Worm (Caenorhabditis elegans) whole organism, L1 larva: Measurements from ENCODE around the gene srz-75.

Experiments
- C04F5.9 ChIP-seq: sonication (generic microtip); optimal IDR thresholded peaks from 2 replicates; lab custom pipeline; 2016; ENCODE audit warnings: missing genetic modification characterization, missing compliant biosample characterization
- C16A3.4 ChIP-seq: fragments of 150-350 bp; optimal IDR thresholded peaks from 2 replicates; lab custom pipeline; 2014; ENCODE audit warnings: missing biosample characterization, missing genetic modification characterization
- Y116A8C.19 ChIP-seq: sonication (generic microtip); optimal IDR thresholded peaks from 2 replicates; lab custom pipeline; 2016; ENCODE audit warnings: missing compliant biosample characterization, missing genetic modification characterization, borderline replicate concordance
- aly-2 ChIP-seq: fragments of 150-350 bp; optimal IDR thresholded peaks from 2 replicates; lab custom pipeline; 2014; ENCODE audit warnings: missing biosample characterization, missing genetic modification characterization
- ama-1 ChIP-seq: fragments of 150-350 bp; optimal IDR thresholded peaks from 2 replicates; lab custom pipeline; 2014
- blmp-1 ChIP-seq: fragments of 150-350 bp; optimal IDR thresholded peaks from 2 replicates; lab custom pipeline; 2014; ENCODE audit warnings: missing biosample characterization, missing genetic modification characterization
- ceh-8 ChIP-seq: fragments of 200-800 bp; sonication (Bioruptor generic); optimal IDR thresholded peaks from 2 replicates; lab custom pipeline; 2018; ENCODE audit warnings: mild to moderate bottlenecking, missing genetic modification characterization, moderate library complexity, missing compliant biosample characterization
- dsc-1 ChIP-seq: sonication (generic microtip); optimal IDR thresholded peaks from 2 replicates; lab custom pipeline; 2016; ENCODE audit warnings: mild to moderate bottlenecking, missing genetic modification characterization, missing compliant biosample characterization
- efl-1 ChIP-seq, 4 experiments: fragments of 150-350 bp; optimal IDR thresholded peaks in 3 of 4; peaks in 1 of 4; 1 replicate in 1 of 4; 2 replicates in 3 of 4; lab custom pipeline; 2014; ENCODE audit warnings: missing biosample characterization in 2 of 4, missing genetic modification characterization in 2 of 4, missing genetic modification reagents in 2 of 4
- efl-3 ChIP-seq: fragments of 200-800 bp; sonication (Bioruptor generic); optimal IDR thresholded peaks from 2 replicates; lab custom pipeline; 2018; ENCODE audit warnings: mild to moderate bottlenecking, missing genetic modification characterization, missing compliant biosample characterization
- egl-27 ChIP-seq, 2 experiments: fragments of 150-350 bp in 1 of 2; sonication (generic microtip); optimal IDR thresholded peaks; 3 replicates each; lab custom pipeline; 2017 to 2018; ENCODE audit warnings: missing biosample characterization in 2 of 2, missing genetic modification characterization in 2 of 2, missing genetic modification reagents in 2 of 2
- elt-2 ChIP-seq: sonication (generic microtip); optimal IDR thresholded peaks from 2 replicates; lab custom pipeline; 2016; ENCODE audit warnings: missing genetic modification characterization, mild to moderate bottlenecking, inconsistent platforms, missing compliant biosample characterization, missing genetic modification reagents
- fkh-10 ChIP-seq: sonication (generic microtip); optimal IDR thresholded peaks from 2 replicates; lab custom pipeline; 2017; ENCODE audit warnings: missing biosample characterization, missing genetic modification reagents, missing genetic modification characterization
- hlh-17 ChIP-seq: fragments of 200-800 bp; sonication (Bioruptor generic); optimal IDR thresholded peaks from 2 replicates; lab custom pipeline; 2018; ENCODE audit warnings: missing genetic modification characterization, mild to moderate bottlenecking, missing compliant biosample characterization, moderate library complexity, borderline replicate concordance
- hpl-2 ChIP-seq: fragments of 150-350 bp; optimal IDR thresholded peaks from 2 replicates; lab custom pipeline; 2014; ENCODE audit warnings: missing biosample characterization, missing genetic modification reagents, missing genetic modification characterization
- isw-1 ChIP-seq: fragments of 200-800 bp; sonication (Bioruptor generic); IDR thresholded peaks from 2 replicates; pipeline ENCODE4 v1.3.6; 2022; ENCODE audit warnings: missing genetic modification characterization, missing compliant biosample characterization
- lin-14 ChIP-seq: fragments of 200-800 bp; sonication (Bioruptor generic); optimal IDR thresholded peaks from 2 replicates; lab custom pipeline; 2018; ENCODE audit warnings: mild to moderate bottlenecking, missing genetic modification characterization, moderate library complexity, missing compliant biosample characterization
- lin-39 ChIP-seq: fragments of 150-350 bp; optimal IDR thresholded peaks from 2 replicates; lab custom pipeline; 2014; ENCODE audit warnings: missing biosample characterization, missing genetic modification reagents, missing genetic modification characterization
- lir-3 ChIP-seq: sonication (generic microtip); optimal IDR thresholded peaks from 2 replicates; lab custom pipeline; 2016; ENCODE audit warnings: mild to moderate bottlenecking, missing genetic modification characterization, moderate library complexity, missing compliant biosample characterization; ENCODE audit not compliant: poor library complexity
- mab-9 ChIP-seq: fragments of 200-800 bp; sonication (Bioruptor generic); IDR thresholded peaks from 2 replicates; pipeline ENCODE4 v1.3.6; 2022; ENCODE audit warnings: missing genetic modification reagents, missing genetic modification characterization, missing compliant biosample characterization
- mdl-1 ChIP-seq, 2 experiments: fragments of 150-350 bp; optimal IDR thresholded peaks; 2 replicates each; lab custom pipeline; 2014 to 2017; ENCODE audit warnings: missing biosample characterization in 2 of 2, missing genetic modification characterization in 2 of 2, inconsistent platforms in 1 of 2
- nhr-11 ChIP-seq: fragments of 150-350 bp; optimal IDR thresholded peaks from 2 replicates; lab custom pipeline; 2014; ENCODE audit warnings: missing biosample characterization, missing genetic modification characterization
- nhr-20 ChIP-seq: sonication (generic microtip); optimal IDR thresholded peaks from 2 replicates; lab custom pipeline; 2016; ENCODE audit warnings: mild to moderate bottlenecking, missing genetic modification characterization, missing compliant biosample characterization
- nhr-237 ChIP-seq: fragments of 150-350 bp; optimal IDR thresholded peaks from 2 replicates; lab custom pipeline; 2014; ENCODE audit warnings: missing biosample characterization, missing genetic modification characterization
- nhr-77 ChIP-seq: fragments of 150-350 bp; optimal IDR thresholded peaks from 2 replicates; lab custom pipeline; 2014; ENCODE audit warnings: missing biosample characterization, missing genetic modification characterization
- nhr-84 ChIP-seq: sonication (generic microtip); optimal IDR thresholded peaks from 2 replicates; lab custom pipeline; 2017; ENCODE audit warnings: missing biosample characterization, missing genetic modification characterization
- nhr-85 ChIP-seq: sonication (generic microtip); peaks from one replicate; lab custom pipeline; 2016; ENCODE audit warnings: missing genetic modification characterization, inconsistent platforms, missing compliant biosample characterization
- nhr-90 ChIP-seq: sonication (generic microtip); optimal IDR thresholded peaks from 2 replicates; lab custom pipeline; 2016; ENCODE audit warnings: mild to moderate bottlenecking, missing genetic modification characterization, missing compliant biosample characterization; ENCODE audit not compliant: poor library complexity
- pqm-1 ChIP-seq: sonication (generic microtip); optimal IDR thresholded peaks from 3 replicates; lab custom pipeline; 2017; ENCODE audit warnings: missing biosample characterization, missing genetic modification characterization
- snpc-4 ChIP-seq: fragments of 150-350 bp; optimal IDR thresholded peaks from 2 replicates; lab custom pipeline; 2014; ENCODE audit warnings: missing biosample characterization, missing genetic modification characterization
- snu-23 ChIP-seq: sonication (generic microtip); optimal IDR thresholded peaks from 2 replicates; lab custom pipeline; 2016; ENCODE audit warnings: missing genetic modification characterization, missing compliant biosample characterization
- sox-4 ChIP-seq: sonication (generic microtip); optimal IDR thresholded peaks from 2 replicates; lab custom pipeline; 2016; ENCODE audit warnings: missing genetic modification characterization, missing compliant biosample characterization
- unc-130 ChIP-seq: fragments of 150-350 bp; optimal IDR thresholded peaks from 2 replicates; lab custom pipeline; 2017; ENCODE audit warnings: missing biosample characterization, missing genetic modification characterization, inconsistent platforms
- unc-30 ChIP-seq: sonication (generic microtip); optimal IDR thresholded peaks from 2 replicates; lab custom pipeline; 2017; ENCODE audit warnings: missing biosample characterization, missing genetic modification characterization
- vab-15 ChIP-seq: sonication (generic microtip); optimal IDR thresholded peaks from 2 replicates; lab custom pipeline; 2017; ENCODE audit warnings: missing genotype, mild to moderate bottlenecking, missing genetic modification characterization, missing compliant biosample characterization
- zip-4 ChIP-seq: fragments of 200-800 bp; sonication (Bioruptor generic); optimal IDR thresholded peaks from 2 replicates; lab custom pipeline; 2018; ENCODE audit warnings: mild to moderate bottlenecking, missing genetic modification characterization, moderate library complexity, missing compliant biosample characterization
- ztf-11 ChIP-seq, 2 experiments: sonication (generic microtip); optimal IDR thresholded peaks; 2 replicates each; lab custom pipeline; 2016 to 2017; ENCODE audit warnings: missing genetic modification characterization in 2 of 2, missing biosample characterization in 1 of 2, missing compliant biosample characterization in 1 of 2

The srz-75 gene

DNA sequence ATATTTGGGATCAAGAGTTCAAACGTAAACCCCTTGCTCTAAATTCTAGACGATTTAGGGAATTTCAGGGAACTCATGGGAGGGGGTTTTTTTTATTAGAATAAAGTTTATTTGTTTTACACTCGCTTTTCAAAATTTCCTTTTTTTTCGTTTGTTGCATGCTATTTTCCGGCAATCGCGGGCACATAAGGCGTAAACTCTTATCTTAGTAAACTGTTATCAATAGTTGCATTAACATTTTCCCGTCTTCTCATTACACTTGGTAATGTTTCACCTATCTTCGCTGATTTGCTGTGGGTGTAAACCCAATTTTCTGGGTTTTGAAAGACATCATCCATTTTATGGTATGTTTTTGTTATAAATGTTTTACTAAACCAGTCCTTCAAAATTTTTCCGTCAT lies 3.2 kb upstream of the srz-75 start:
- no peak for TF ChIP-seq mdl-1 (tag; optimal IDR thresholded peaks at IDR 0.05; lab: Kevin White, UChicago)
- no peak for TF ChIP-seq snpc-4 (tag; lab: Kevin White, UChicago)
- no peak for TF ChIP-seq mab-9 (GFP tag; lab: Robert Waterston, UW)
- no peak for TF ChIP-seq nhr-85 (tag; lab: Kevin White, UChicago)
- no peak for TF ChIP-seq unc-30 (tag; lab: Kevin White, UChicago)
- no peak for TF ChIP-seq isw-1 (GFP tag; lab: Robert Waterston, UW)
- TF ChIP-seq elt-2 (tag; lab: Kevin White, UChicago) = peak; percentile 34
- no peak for TF ChIP-seq ceh-8 (GFP tag; lab: Kevin White, UChicago)
- TF ChIP-seq vab-15 (tag; lab: Kevin White, UChicago) = no peak
- TF ChIP-seq efl-1 (optimal IDR thresholded peaks at IDR 0.05; lab: Kevin White, UChicago) = no peak
- peak in 1 of 2 experiments; percentile 18 for TF ChIP-seq efl-1 (GFP tag; optimal IDR thresholded peaks at IDR 0.05 in 1 of 2; lab: Kevin White, UChicago)
- no peak for TF ChIP-seq ztf-11 (tag; optimal IDR thresholded peaks at IDR 0.05; lab: Kevin White, UChicago)
- TF ChIP-seq nhr-77 (tag; lab: Kevin White, UChicago) = no peak
- TF ChIP-seq, all 84 proteins: peak for 2

ce11 chrIV:16280614-16281013 lies 10.0 kb downstream of the srz-75 start, which contains the start of gene clec-191:
Gene clec-191, minus strand, starts transcription at chrIV:16280714.
- TF ChIP-seq aly-2 (tag; lab: Kevin White, UChicago) (no peak), nhr-11 (tag; lab: Kevin White, UChicago) (no peak), blmp-1 (tag; lab: Kevin White, UChicago) (no peak), nhr-77 (tag; lab: Kevin White, UChicago) (no peak), zip-4 (GFP tag; lab: Kevin White, UChicago) (no peak)
- TF ChIP-seq, all 84 proteins: peak for 0

ce11 chrIV:16277902-16278301 lies 12.7 kb downstream of the srz-75 start, which contains the start of gene ccch-2:
Gene ccch-2, plus strand, starts transcription at chrIV:16278202.
- no peak for TF ChIP-seq lir-3 (tag; lab: Kevin White, UChicago)
- TF ChIP-seq nhr-84 = no peak
- no peak for TF ChIP-seq nhr-90
- TF ChIP-seq C16A3.4 (tag; lab: Kevin White, UChicago) = no peak
- TF ChIP-seq, all 84 proteins: peak for 0

DNA sequence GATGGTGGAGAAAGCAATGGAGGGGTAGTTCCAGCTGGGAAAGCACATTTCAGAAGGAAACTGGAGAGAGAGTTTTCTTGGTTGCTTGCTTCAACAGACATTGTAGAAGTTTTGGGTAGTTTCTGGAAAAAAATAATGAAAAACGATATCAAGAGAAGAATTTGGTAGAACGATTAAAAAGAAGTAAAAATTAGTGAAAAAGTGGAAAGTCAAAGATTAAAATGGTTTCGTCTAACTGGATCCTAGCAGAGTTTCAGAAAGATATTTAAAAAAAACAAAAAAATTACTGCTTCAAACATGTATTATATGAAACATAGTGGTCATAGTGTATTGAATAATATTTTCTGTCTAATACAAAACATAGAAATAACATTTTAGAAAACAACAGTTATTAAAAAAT lies 13.4 kb downstream of the srz-75 start, which contains the start of gene F38C2.7:
Gene F38C2.7 (minus strand): TSS at position 101 of the 400 bp plus-strand sequence.
- no peak for TF ChIP-seq lin-14
- no peak for TF ChIP-seq efl-1 (optimal IDR thresholded peaks at IDR 0.05; lab: Kevin White, UChicago)
- no peak for TF ChIP-seq efl-1 (GFP tag; optimal IDR thresholded peaks at IDR 0.05 in 1 of 2; lab: Kevin White, UChicago)
- no peak for TF ChIP-seq sox-4 (tag; lab: Kevin White, UChicago)
- no peak for TF ChIP-seq pqm-1
- TF ChIP-seq lin-39 (tag; lab: Kevin White, UChicago) = no peak
- no peak for TF ChIP-seq nhr-237 (tag; lab: Kevin White, UChicago)
- no peak for TF ChIP-seq fkh-10
- no peak for TF ChIP-seq hpl-2 (GFP tag; lab: Kevin White, UChicago)
- TF ChIP-seq dsc-1 (tag; lab: Kevin White, UChicago) = no peak
- no peak for TF ChIP-seq aly-2 (tag; lab: Kevin White, UChicago)

DNA sequence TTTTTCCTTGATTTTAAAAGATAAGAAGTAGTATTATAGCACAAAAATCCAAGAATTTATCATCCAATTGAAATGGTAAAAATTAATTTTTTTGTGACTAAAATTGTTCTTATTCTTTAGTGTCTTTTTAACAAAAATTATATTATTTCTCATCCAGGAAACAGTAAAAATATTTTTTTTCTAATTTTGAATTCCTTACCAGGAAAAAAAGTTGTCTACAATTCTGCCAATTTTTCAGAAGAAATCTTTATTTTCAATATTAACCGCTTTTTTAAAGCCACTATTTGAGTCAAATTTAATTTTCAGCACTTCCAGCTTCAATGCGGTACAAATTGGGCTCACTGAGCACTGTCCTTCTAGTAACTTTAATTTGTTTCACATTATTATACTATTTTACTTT lies 19.7 kb downstream of the srz-75 start, which contains the start of gene F38C2.4:
Gene F38C2.4 (plus strand): TSS at position 301 of the 400 bp plus-strand sequence.
- no peak for TF ChIP-seq nhr-85 (tag; lab: Kevin White, UChicago)
- TF ChIP-seq nhr-237 (tag; lab: Kevin White, UChicago) = no peak
- no peak for TF ChIP-seq C04F5.9 (tag; lab: Kevin White, UChicago)
- TF ChIP-seq hlh-17 (GFP tag; lab: Kevin White, UChicago) = no peak
- TF ChIP-seq unc-130 (tag; lab: Kevin White, UChicago) = no peak
- TF ChIP-seq snu-23 (GFP tag; lab: Kevin White, UChicago) = no peak
- TF ChIP-seq nhr-90 = no peak
- no peak for TF ChIP-seq Y116A8C.19 (tag; lab: Kevin White, UChicago)
- no peak for TF ChIP-seq nhr-20 (tag; lab: Kevin White, UChicago)
- no peak for TF ChIP-seq egl-27 (tag; optimal IDR thresholded peaks at IDR 0.05; lab: Kevin White, UChicago)
- no peak for TF ChIP-seq efl-3 (GFP tag; lab: Kevin White, UChicago)
- TF ChIP-seq ama-1 (lab: Kevin White, UChicago) = no peak
